Comparison of ENCODE assay signal across 4 worm cellular contexts in the genomic region with DNA sequence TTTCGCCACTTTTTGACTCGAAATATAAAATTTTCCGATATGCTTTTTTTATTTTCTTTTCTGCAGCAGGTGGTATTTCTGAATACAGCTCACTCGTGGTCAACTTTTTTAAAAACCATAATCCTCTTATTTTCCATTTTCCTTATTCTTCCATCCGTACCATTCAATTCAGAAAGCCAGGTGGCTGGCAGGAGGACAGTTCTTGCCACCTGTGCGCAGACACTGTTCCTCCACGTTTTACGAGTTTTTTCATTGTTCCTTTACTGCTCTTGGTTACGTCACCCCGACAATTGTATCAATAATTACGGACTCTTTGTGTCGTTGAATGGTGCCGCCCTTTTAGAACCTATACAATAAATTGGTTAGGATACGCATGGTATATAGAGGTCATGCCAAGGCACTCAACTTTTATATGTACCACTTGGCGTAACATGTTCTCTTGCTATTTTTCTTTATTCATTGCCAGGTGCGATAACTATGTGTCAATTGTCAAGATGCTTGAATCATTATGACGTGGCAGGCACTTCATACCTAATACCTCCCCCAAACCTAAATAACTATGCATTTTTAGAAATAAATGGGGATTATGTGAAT.
A peak's percentile ranks its signal among the peaks of the same experiment; 100 is the strongest.
TF ChIP-seq lines count a peak whose summit lies in the region.

No protein-coding gene starts in this region.

TF ChIP-seq in whole organism, L1 larva, 84 proteins besides CTCF, POLR2A, EP300 and RAD21:
- TF ChIP-seq nhr-47 (tag; optimal IDR thresholded peaks at IDR 0.05; lab: Kevin White, UChicago) (no peak), nhr-85 (tag; lab: Kevin White, UChicago) (peak; percentile 25)

TF ChIP-seq in whole organism, L3 larva, 47 proteins besides CTCF, POLR2A, EP300 and RAD21:
- TF ChIP-seq pha-4 (tag; optimal IDR thresholded peaks at IDR 0.05; lab: Kevin White, UChicago) (peak; percentile 12), ZK546.5 (tag; optimal IDR thresholded peaks at IDR 0.05; lab: Kevin White, UChicago) (no peak)
TF ChIP-seq in whole organism, L3 larva: peak in this region for 1.

TF ChIP-seq in whole organism, late embryonic, 69 proteins besides CTCF, POLR2A, EP300 and RAD21:
- TF ChIP-seq tbx-2 (tag; optimal IDR thresholded peaks at IDR 0.05; lab: Kevin White, UChicago) (no peak), sox-2 (GFP tag; IDR thresholded peaks at IDR 0.05; lab: Robert Waterston, UW) (peak; percentile 62)

TF ChIP-seq in whole organism, mixed stage, embryonic, 35 proteins besides CTCF, POLR2A, EP300 and RAD21:
- TF ChIP-seq lin-32 (GFP tag; optimal IDR thresholded peaks at IDR 0.05; lab: Kevin White, UChicago): peak; percentile 94
- peak; percentile 54 for TF ChIP-seq zip-8 (tag; optimal IDR thresholded peaks at IDR 0.05; lab: Kevin White, UChicago)
- no peak for TF ChIP-seq nhr-12 (tag; optimal IDR thresholded peaks at IDR 0.05; lab: Kevin White, UChicago)
- TF ChIP-seq nhr-2 (tag; optimal IDR thresholded peaks at IDR 0.05; lab: Kevin White, UChicago): peak; percentile 96
- TF ChIP-seq cnd-1 (tag; optimal IDR thresholded peaks at IDR 0.05; lab: Kevin White, UChicago): peak; percentile 7
